Fruit fly (Drosophila melanogaster): ENCODE data around the gene CG6683.

DNA sequence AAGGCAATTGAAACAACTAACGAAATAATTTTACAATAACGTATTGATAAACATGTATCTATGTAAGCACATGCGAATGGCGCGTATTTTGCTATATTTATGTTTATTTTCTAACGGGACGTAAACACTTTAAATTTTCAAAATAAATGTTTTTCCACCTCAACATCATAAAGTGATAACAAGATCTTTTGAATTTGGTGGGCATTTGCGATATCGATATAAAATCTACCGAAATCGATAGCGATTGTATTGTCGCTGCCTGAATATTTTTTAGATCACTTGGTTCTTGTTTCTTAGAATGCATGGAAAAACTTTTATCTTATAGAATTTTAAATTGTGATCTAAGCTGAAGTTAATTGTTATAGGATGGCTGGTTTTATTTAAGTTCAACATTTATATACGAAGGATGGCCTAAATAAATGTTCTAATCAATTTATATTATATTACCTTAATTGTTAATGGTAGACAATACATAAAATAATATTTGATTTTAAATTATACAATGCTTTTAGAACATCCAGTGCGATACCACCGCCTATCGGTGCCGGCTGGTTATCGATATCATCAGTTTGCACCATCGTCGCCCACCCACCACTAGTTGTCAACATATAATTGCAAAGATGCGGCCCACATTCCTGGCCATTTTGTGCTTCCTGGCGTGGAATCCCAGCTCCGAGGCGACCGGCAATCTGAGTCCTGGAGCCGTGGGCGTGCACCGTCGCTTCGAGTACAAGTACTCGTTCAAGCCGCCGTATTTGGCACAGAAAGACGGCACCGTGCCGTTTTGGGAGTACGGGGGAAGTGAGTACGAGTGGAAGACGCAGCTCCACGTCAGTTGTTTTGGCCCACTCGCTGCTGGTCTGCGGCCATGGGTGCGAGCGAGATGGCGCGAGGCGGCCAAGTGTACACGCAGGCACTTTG lies 19.9 kb upstream of the CG6683 start, which contains the start of gene ergic53:
- TF ChIP-seq CG3919 (GFP tag; optimal IDR thresholded peaks at IDR 0.05), result no peak
- no peak for TF ChIP-seq Lpt (GFP tag; optimal IDR thresholded peaks at IDR 0.05)
- no peak for TF ChIP-seq cyc (GFP tag; optimal IDR thresholded peaks at IDR 0.05)
- TF ChIP-seq Hr39 (GFP tag; optimal IDR thresholded peaks at IDR 0.05), result no peak

All from whole organism, prepupa.